Worm (Caenorhabditis elegans) whole organism, L4/young adult: Measurements from ENCODE around the gene rpb-4.

Source experiments
- W03F9.2 ChIP-seq: fragments of 150-350 bp; optimal IDR thresholded peaks from 2 replicates; lab custom pipeline; 2014; ENCODE audit warnings: missing biosample characterization, missing genetic modification characterization
- dao-5 ChIP-seq: sonication (generic microtip); optimal IDR thresholded peaks from 2 replicates; lab custom pipeline; 2016; ENCODE audit warnings: missing genotype, missing genetic modification characterization, moderate library complexity, missing compliant biosample characterization
- him-1 ChIP-seq: sonication (generic microtip); optimal IDR thresholded peaks from 2 replicates; lab custom pipeline; 2016; ENCODE audit warnings: missing genotype, missing genetic modification reagents, missing genetic modification characterization, missing compliant biosample characterization

rpb-4 gene

DNA sequence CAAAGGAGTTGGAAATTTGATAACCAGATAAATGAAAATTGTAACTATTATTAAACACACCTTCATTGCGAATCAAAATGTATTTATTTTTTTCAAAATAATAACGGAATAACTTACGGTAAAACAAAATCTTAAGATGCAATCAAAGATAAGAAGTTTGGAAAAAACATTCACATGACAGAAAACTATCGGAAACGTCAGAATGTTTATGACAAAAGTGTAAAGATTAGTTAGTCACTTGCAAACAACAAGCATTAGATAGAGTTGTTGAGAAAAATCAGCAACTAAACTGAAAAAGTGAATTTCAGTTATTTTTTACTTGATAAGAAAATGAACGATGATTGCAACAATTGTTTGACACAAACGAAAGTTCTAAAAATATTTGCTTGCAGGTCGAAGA, 45.9 kb downstream of the rpb-4 start:
- TF ChIP-seq him-1 (no peak), W03F9.2 (tag; lab: Kevin White, UChicago) (no peak), dao-5 (tag; lab: Kevin White, UChicago) (no peak)

DNA sequence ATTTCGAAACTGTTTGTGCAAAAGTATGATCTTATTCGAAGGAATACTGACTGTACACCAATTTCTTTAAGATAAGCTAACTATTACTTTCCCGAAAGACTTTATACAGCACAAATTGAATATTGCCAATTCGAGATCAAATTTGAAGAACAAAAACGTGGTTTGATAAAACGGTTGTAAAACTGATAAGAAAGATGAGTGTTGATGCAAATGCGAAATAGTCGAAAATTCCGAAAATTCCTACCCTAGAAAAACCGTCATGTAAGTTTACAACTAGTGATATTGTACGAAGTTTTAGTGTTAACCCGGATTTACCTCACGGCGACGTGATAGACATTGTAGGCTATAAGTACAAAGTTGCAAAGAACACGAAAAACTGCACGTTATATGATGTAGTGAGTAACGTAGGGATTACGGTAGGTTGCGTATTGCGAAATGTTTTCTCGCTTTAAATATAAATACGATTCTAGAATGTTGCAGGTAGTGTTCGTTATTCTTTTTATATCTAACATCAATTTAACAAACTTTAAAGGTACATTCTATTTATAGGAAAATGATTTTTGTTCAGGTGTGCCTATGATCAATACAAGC, 46.6 kb downstream of the rpb-4 start:
- TF ChIP-seq W03F9.2 (tag; lab: Kevin White, UChicago) (no peak), dao-5 (tag; lab: Kevin White, UChicago) (no peak), him-1 (no peak)
